Worm (Caenorhabditis elegans) whole organism, L2 larva: ENCODE results near the gene R07B1.5.

Source experiments
- aly-2 ChIP-seq: fragments of 150-350 bp; optimal IDR thresholded peaks from 2 replicates; lab custom pipeline; 2014; ENCODE audit warnings: missing biosample characterization, missing genetic modification characterization
- blmp-1 ChIP-seq: sonication (generic microtip); optimal IDR thresholded peaks from 2 replicates; lab custom pipeline; 2017; ENCODE audit warnings: missing genetic modification characterization, mild to moderate bottlenecking, missing compliant biosample characterization, antibody characterized with exemption, moderate library complexity; ENCODE audit not compliant: insufficient read depth
- dmd-4 ChIP-seq: sonication (generic microtip); optimal IDR thresholded peaks from 2 replicates; lab custom pipeline; 2017; ENCODE audit warnings: missing biosample characterization, missing genetic modification characterization
- lin-13 ChIP-seq: fragments of 150-350 bp; optimal IDR thresholded peaks from 2 replicates; lab custom pipeline; 2014; ENCODE audit warnings: missing biosample characterization, missing genetic modification reagents, missing genetic modification characterization
- lsy-2 ChIP-seq, 2 experiments: fragments of 150-350 bp in 1 of 2; sonication (generic microtip) in 1 of 2; optimal IDR thresholded peaks; 2 replicates each; lab custom pipeline; 2014 to 2017; ENCODE audit warnings: missing biosample characterization in 2 of 2, missing genetic modification characterization in 2 of 2
- mbf-1 ChIP-seq: sonication (generic microtip); optimal IDR thresholded peaks from 2 replicates; lab custom pipeline; 2017; ENCODE audit warnings: missing biosample characterization, missing genetic modification characterization
- nhr-11 ChIP-seq: fragments of 150-350 bp; optimal IDR thresholded peaks from 2 replicates; lab custom pipeline; 2014; ENCODE audit warnings: missing biosample characterization, missing genetic modification characterization
- snpc-4 ChIP-seq: fragments of 150-350 bp; optimal IDR thresholded peaks from 2 replicates; lab custom pipeline; 2014; ENCODE audit warnings: missing biosample characterization, missing genetic modification characterization
- ztf-4 ChIP-seq: fragments of 150-350 bp; optimal IDR thresholded peaks from 2 replicates; lab custom pipeline; 2014; ENCODE audit warnings: missing biosample characterization, missing genetic modification characterization

DNA sequence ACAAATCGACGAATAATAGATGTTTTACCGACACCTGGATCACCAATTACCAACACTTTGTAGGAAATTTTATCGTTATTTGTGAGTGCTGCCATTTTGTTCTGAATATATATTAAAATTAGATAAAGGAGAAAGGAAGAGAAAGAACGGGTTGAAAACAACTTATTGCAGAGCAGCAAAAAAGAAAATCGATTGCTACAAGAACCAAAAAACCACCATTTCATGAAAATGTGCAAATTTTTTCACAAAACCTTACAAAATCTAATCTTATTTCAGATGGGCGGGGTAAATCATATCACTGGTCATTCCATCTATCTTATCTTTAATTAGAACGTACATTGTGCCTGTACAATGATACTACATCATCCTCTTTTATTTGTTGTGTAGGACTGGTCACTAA lies 18.7 kb downstream of the R07B1.5 start, which contains the start of gene glo-1:
- TF ChIP-seq mbf-1 (tag; lab: Kevin White, UChicago) = no peak
- TF ChIP-seq blmp-1 (tag; lab: Kevin White, UChicago) = no peak
- no peak for TF ChIP-seq nhr-11
- no peak for TF ChIP-seq lin-13 (GFP tag; lab: Kevin White, UChicago)
- TF ChIP-seq aly-2 = no peak
- TF ChIP-seq snpc-4 (tag; lab: Kevin White, UChicago) = no peak
- TF ChIP-seq ztf-4 (tag; lab: Kevin White, UChicago) = no peak
- TF ChIP-seq dmd-4 = no peak
- TF ChIP-seq lsy-2 (tag; optimal IDR thresholded peaks at IDR 0.05; lab: Kevin White, UChicago) = no peak
